Fruit fly (Drosophila melanogaster): ENCODE data around the gene CG42726.

CG42726 gene

DNA sequence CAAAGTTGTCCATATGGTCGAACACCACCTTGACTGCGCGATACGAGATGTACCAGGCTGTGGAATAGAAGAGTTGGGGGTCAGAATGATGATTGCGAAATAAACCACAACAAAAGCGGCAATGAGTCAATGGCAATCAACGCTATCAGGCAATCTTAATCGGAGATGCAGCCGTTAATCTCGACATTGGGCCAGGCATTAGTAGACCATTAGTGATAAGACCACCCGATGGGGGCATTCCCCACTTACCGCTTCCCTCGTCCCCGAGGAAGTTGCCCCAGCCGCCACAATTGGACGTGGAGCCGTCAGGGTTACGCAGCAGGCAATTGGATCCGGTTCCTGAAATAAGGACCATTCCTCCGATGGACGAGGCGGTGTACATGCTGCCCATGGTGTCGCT, 8.7 kb upstream of the CG42726 start:
- TF ChIP-seq toe (GFP tag; optimal IDR thresholded peaks at IDR 0.05) (no peak), tj (GFP tag; optimal IDR thresholded peaks at IDR 0.05) (no peak)

- peak; percentile 43 for TF ChIP-seq ovo (GFP tag; optimal IDR thresholded peaks at IDR 0.05)
- peak; percentile 1 for TF ChIP-seq CG11617 (GFP tag; optimal IDR thresholded peaks at IDR 0.05)
- no peak for TF ChIP-seq CG14711 (tag; optimal IDR thresholded peaks at IDR 0.05)
- no peak for TF ChIP-seq toe (GFP tag; optimal IDR thresholded peaks at IDR 0.05)
- TF ChIP-seq bab1 (GFP tag; optimal IDR thresholded peaks at IDR 0.05) = peak; percentile 5
These were observed 7.7 kb upstream of the CG42726 start, which contains the start of gene SerRS-m for dm6 chr3R:15340052-15340732. Gene SerRS-m, plus strand, starts transcription at chr3R:15340667.

DNA sequence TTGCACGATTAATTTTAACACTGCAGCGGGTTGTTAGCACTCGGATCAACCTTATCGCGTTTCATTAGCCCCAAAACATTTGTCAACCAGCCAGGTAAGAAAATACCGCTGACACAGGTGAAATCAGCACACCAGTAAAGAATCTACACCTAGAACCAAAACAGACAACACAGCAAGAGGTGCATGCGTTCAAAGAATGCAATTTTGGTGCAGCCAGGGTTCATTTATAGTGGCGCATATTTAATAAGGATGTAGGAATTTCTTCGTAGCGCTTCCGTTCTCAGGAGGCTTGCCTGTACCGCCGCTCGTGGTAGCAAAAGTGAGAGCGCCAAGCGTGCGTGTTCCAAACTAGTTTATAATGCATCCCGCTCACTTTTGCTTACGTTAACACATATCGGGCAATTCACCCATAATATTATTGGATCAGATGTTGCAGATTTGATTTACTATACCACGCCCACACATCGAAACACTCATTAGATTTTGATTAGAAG, 5.4 kb upstream of the CG42726 start:
- TF ChIP-seq CG7045 (GFP tag; optimal IDR thresholded peaks at IDR 0.05) (peak; percentile 3), kay (GFP tag; ENCODE audit: borderline replicate concordance) (no peak), tj (GFP tag; optimal IDR thresholded peaks at IDR 0.05) (peak; percentile 94), CG12768 (GFP tag; optimal IDR thresholded peaks at IDR 0.05) (peak; percentile 0), bab1 (GFP tag; optimal IDR thresholded peaks at IDR 0.05) (no peak), Clk (GFP tag; optimal IDR thresholded peaks at IDR 0.05) (no peak)

dm6 chr3R:15342926-15343685, 4.7 kb upstream of the CG42726 start, which contains the start of gene Nagk:
Gene Nagk, minus strand, starts transcription at chr3R:15343256.
- peak; percentile 58 for TF ChIP-seq CG7101 (tag; optimal IDR thresholded peaks at IDR 0.05)
- TF ChIP-seq CG33017 (tag; optimal IDR thresholded peaks at IDR 0.05) = peak; percentile 24
- TF ChIP-seq CG1620 (GFP tag; optimal IDR thresholded peaks at IDR 0.05) = peak; percentile 64
- peak; percentile 86 for TF ChIP-seq CG11617 (GFP tag; optimal IDR thresholded peaks at IDR 0.05)
- TF ChIP-seq cnc (optimal IDR thresholded peaks at IDR 0.05) = no peak
- no peak for TF ChIP-seq tj (GFP tag; optimal IDR thresholded peaks at IDR 0.05)
- peak; percentile 35 for TF ChIP-seq CG12768 (GFP tag; optimal IDR thresholded peaks at IDR 0.05)
- peak; percentile 51 for TF ChIP-seq Clk (GFP tag; optimal IDR thresholded peaks at IDR 0.05)
- no peak for TF ChIP-seq kay (GFP tag; ENCODE audit: borderline replicate concordance)
- peak; percentile 67 for TF ChIP-seq CG7045 (GFP tag; optimal IDR thresholded peaks at IDR 0.05)
- peak; percentile 78 for TF ChIP-seq Crg-1 (GFP tag; optimal IDR thresholded peaks at IDR 0.05)
- peak; percentile 68 for TF ChIP-seq pad (GFP tag; optimal IDR thresholded peaks at IDR 0.05)
- peak; percentile 38 for TF ChIP-seq ovo (GFP tag; optimal IDR thresholded peaks at IDR 0.05)
- no peak for TF ChIP-seq CG5204 (GFP tag; optimal IDR thresholded peaks at IDR 0.05)
- TF ChIP-seq cic (GFP tag; optimal IDR thresholded peaks at IDR 0.05) = peak; percentile 58
- peak; percentile 1 for TF ChIP-seq bab1 (GFP tag; optimal IDR thresholded peaks at IDR 0.05)
- TF ChIP-seq toe (GFP tag; optimal IDR thresholded peaks at IDR 0.05) = peak; percentile 90
- TF ChIP-seq Hr96 (GFP tag; optimal IDR thresholded peaks at IDR 0.05) = no peak
- peak; percentile 44 for TF ChIP-seq CG14711 (tag; optimal IDR thresholded peaks at IDR 0.05)
- peak; percentile 82 for TF ChIP-seq Mnt (GFP tag; optimal IDR thresholded peaks at IDR 0.05)

dm6 chr3R:15345198-15346017, 2.4 kb upstream of the CG42726 start:
- TF ChIP-seq cnc (optimal IDR thresholded peaks at IDR 0.05) (peak; percentile 60 to 77), tj (GFP tag; optimal IDR thresholded peaks at IDR 0.05) (peak; percentile 21), pad (GFP tag; optimal IDR thresholded peaks at IDR 0.05) (no peak), ovo (GFP tag; optimal IDR thresholded peaks at IDR 0.05) (peak; percentile 10)

dm6 chr3R:15346018-15346383, 1.8 kb upstream of the CG42726 start, which contains the start of the genes Surf4 and CG31301:
Gene Surf4, minus strand, starts transcription at chr3R:15346176.
Gene CG31301, plus strand, starts transcription at chr3R:15346205.
- TF ChIP-seq CG11617 (GFP tag; optimal IDR thresholded peaks at IDR 0.05) (no peak), CG7045 (GFP tag; optimal IDR thresholded peaks at IDR 0.05) (no peak), Clk (GFP tag; optimal IDR thresholded peaks at IDR 0.05) (no peak), bab1 (GFP tag; optimal IDR thresholded peaks at IDR 0.05) (peak; percentile 41), ovo (GFP tag; optimal IDR thresholded peaks at IDR 0.05) (no peak), CG14711 (tag; optimal IDR thresholded peaks at IDR 0.05) (no peak), Mnt (GFP tag; optimal IDR thresholded peaks at IDR 0.05) (peak; percentile 84), CG7101 (tag; optimal IDR thresholded peaks at IDR 0.05) (no peak), CG33017 (tag; optimal IDR thresholded peaks at IDR 0.05) (no peak), kay (GFP tag; ENCODE audit: borderline replicate concordance) (no peak), Hr96 (GFP tag; optimal IDR thresholded peaks at IDR 0.05) (no peak), toe (GFP tag; optimal IDR thresholded peaks at IDR 0.05) (no peak), Crg-1 (GFP tag; optimal IDR thresholded peaks at IDR 0.05) (no peak), cnc (optimal IDR thresholded peaks at IDR 0.05) (no peak)

Measured in whole organism, adult.